Worm (Caenorhabditis elegans) whole organism, young adult: ENCODE measurements around the gene srbc-67.

Experiments
- B0019.2 ChIP-seq: fragments of 200-800 bp; sonication (Bioruptor generic); conservative IDR thresholded peaks from 2 replicates; pipeline ENCODE4 v1.3.6; 2022; ENCODE audit warnings: missing genetic modification reagents, missing genetic modification characterization, missing compliant biosample characterization
- B0035.1 ChIP-seq: sonication (generic microtip); optimal IDR thresholded peaks from 2 replicates; lab custom pipeline; 2016; ENCODE audit warnings: missing genetic modification characterization, mild to moderate bottlenecking, missing compliant biosample characterization, missing genotype, missing genetic modification reagents
- B0336.3 ChIP-seq: fragments of 200-800 bp; sonication (Bioruptor generic); IDR thresholded peaks from 2 replicates; pipeline ENCODE4 v1.3.6; 2022; ENCODE audit warnings: missing genetic modification characterization, missing compliant biosample characterization
- C17E4.6 ChIP-seq: fragments of 200-800 bp; sonication (Bioruptor generic); IDR thresholded peaks from 2 replicates; pipeline ENCODE4 v1.3.6; 2022; ENCODE audit warnings: missing genetic modification reagents, missing genetic modification characterization, missing compliant biosample characterization
- F39B2.1 ChIP-seq: fragments of 200-800 bp; sonication (Bioruptor generic); IDR thresholded peaks from 2 replicates; pipeline ENCODE4 v1.3.6; 2022; ENCODE audit warnings: missing genetic modification reagents, missing genetic modification characterization, missing compliant biosample characterization
- F49E8.2 ChIP-seq: sonication (generic microtip); optimal IDR thresholded peaks from 3 replicates; lab custom pipeline; 2017; ENCODE audit warnings: missing genetic modification characterization, mild to moderate bottlenecking, missing compliant biosample characterization, antibody characterized with exemption, moderate library complexity; ENCODE audit not compliant: insufficient read depth
- F52B5.7 ChIP-seq: sonication (generic microtip); optimal IDR thresholded peaks from 2 replicates; lab custom pipeline; 2016; ENCODE audit warnings: mild to moderate bottlenecking, missing genetic modification characterization, missing compliant biosample characterization
- T07F8.4 ChIP-seq: sonication (generic microtip); optimal IDR thresholded peaks from 2 replicates; lab custom pipeline; 2016; ENCODE audit warnings: mild to moderate bottlenecking, missing genetic modification characterization, moderate library complexity, missing compliant biosample characterization
- Y56A3A.18 ChIP-seq: fragments of 200-800 bp; sonication (Bioruptor generic); IDR thresholded peaks from 2 replicates; pipeline ENCODE4 v1.3.6; 2022; ENCODE audit warnings: missing genetic modification reagents, missing genetic modification characterization, missing compliant biosample characterization
- Y79H2A.3 ChIP-seq: fragments of 200-800 bp; sonication (Bioruptor generic); conservative IDR thresholded peaks from 2 replicates; pipeline ENCODE4 v1.3.6; 2022; ENCODE audit warnings: missing genetic modification reagents, missing genetic modification characterization, missing compliant biosample characterization
- Y95B8A.8 ChIP-seq: fragments of 200-800 bp; sonication (Bioruptor generic); IDR thresholded peaks from 2 replicates; pipeline ENCODE4 v1.3.6; 2022; ENCODE audit warnings: missing genetic modification reagents, missing genetic modification characterization, missing compliant biosample characterization
- ZK185.1 ChIP-seq: sonication (generic microtip); optimal IDR thresholded peaks from 2 replicates; lab custom pipeline; 2016; ENCODE audit warnings: mild to moderate bottlenecking, missing genetic modification characterization, missing compliant biosample characterization; ENCODE audit not compliant: poor library complexity, severe bottlenecking
- athp-1 ChIP-seq: sonication (generic microtip); optimal IDR thresholded peaks from 2 replicates; lab custom pipeline; 2017; ENCODE audit warnings: mild to moderate bottlenecking, missing genetic modification characterization, missing compliant biosample characterization
- attf-3 ChIP-seq: fragments of 200-800 bp; sonication (Bioruptor generic); conservative IDR thresholded peaks from 2 replicates; pipeline ENCODE4 v1.3.6; 2022; ENCODE audit warnings: missing genetic modification reagents, missing genetic modification characterization, missing compliant biosample characterization
- ceh-100 ChIP-seq: fragments of 200-800 bp; sonication (Bioruptor generic); IDR thresholded peaks from 2 replicates; pipeline ENCODE4 v1.3.6; 2022; ENCODE audit warnings: missing genetic modification reagents, missing genetic modification characterization, missing compliant biosample characterization
- efl-1 ChIP-seq: fragments of 150-350 bp; optimal IDR thresholded peaks from 2 replicates; lab custom pipeline; 2014; ENCODE audit warnings: missing biosample characterization, missing genetic modification reagents, missing genetic modification characterization
- egrh-3 ChIP-seq: fragments of 200-800 bp; sonication (Bioruptor generic); IDR thresholded peaks from 2 replicates; pipeline ENCODE4 v1.3.6; 2022; ENCODE audit warnings: missing genetic modification reagents, missing genetic modification characterization, missing compliant biosample characterization
- gei-17 ChIP-seq: fragments of 200-800 bp; sonication (Bioruptor generic); optimal IDR thresholded peaks from 2 replicates; lab custom pipeline; 2018; ENCODE audit warnings: mild to moderate bottlenecking, missing genetic modification characterization, missing compliant biosample characterization
- him-1 ChIP-seq: sonication (generic microtip); optimal IDR thresholded peaks from 2 replicates; lab custom pipeline; 2016; ENCODE audit warnings: missing genotype, missing genetic modification reagents, missing genetic modification characterization, missing compliant biosample characterization
- hlh-26 ChIP-seq: fragments of 200-800 bp; sonication (Bioruptor generic); conservative IDR thresholded peaks from 2 replicates; pipeline ENCODE4 v1.3.6; 2022; ENCODE audit warnings: missing genetic modification reagents, missing genetic modification characterization, missing compliant biosample characterization
- let-526 ChIP-seq: fragments of 200-800 bp; sonication (Bioruptor generic); IDR thresholded peaks from 2 replicates; pipeline ENCODE4 v1.3.6; 2022; ENCODE audit warnings: missing genetic modification reagents, missing genetic modification characterization, missing compliant biosample characterization
- lin-35 ChIP-seq, 3 experiments: fragments of 150-350 bp in 2 of 3; sonication (generic microtip) in 1 of 3; optimal IDR thresholded peaks; 2 replicates each; lab custom pipeline; 2014 to 2018; ENCODE audit warnings: missing biosample characterization in 3 of 3, missing genetic modification characterization in 3 of 3, missing genetic modification reagents in 3 of 3
- madf-10 ChIP-seq: sonication (generic microtip); optimal IDR thresholded peaks from 2 replicates; lab custom pipeline; 2016; ENCODE audit warnings: mild to moderate bottlenecking, missing genetic modification characterization, missing compliant biosample characterization
- madf-3 ChIP-seq: fragments of 200-800 bp; sonication (Bioruptor generic); IDR thresholded peaks from 2 replicates; pipeline ENCODE4 v1.3.6; 2022; ENCODE audit warnings: missing genetic modification reagents, missing genetic modification characterization, missing compliant biosample characterization
- madf-8 ChIP-seq: fragments of 200-800 bp; sonication (Bioruptor generic); conservative IDR thresholded peaks from 2 replicates; pipeline ENCODE4 v1.3.6; 2022; ENCODE audit warnings: missing genetic modification reagents, missing genetic modification characterization, missing compliant biosample characterization
- mcd-1 ChIP-seq: fragments of 200-800 bp; sonication (Bioruptor generic); IDR thresholded peaks from 2 replicates; pipeline ENCODE4 v1.3.6; 2022; ENCODE audit warnings: missing genetic modification reagents, missing genetic modification characterization, missing compliant biosample characterization
- nhr-27 ChIP-seq: fragments of 200-800 bp; sonication (Bioruptor generic); optimal IDR thresholded peaks from 2 replicates; lab custom pipeline; 2018; ENCODE audit warnings: mild to moderate bottlenecking, missing genetic modification characterization, moderate library complexity, missing compliant biosample characterization
- nhr-80 ChIP-seq: sonication (generic microtip); optimal IDR thresholded peaks from 2 replicates; lab custom pipeline; 2016; ENCODE audit warnings: missing genetic modification characterization, missing compliant biosample characterization
- rec-8 ChIP-seq, 2 experiments: sonication (generic microtip); optimal IDR thresholded peaks; 2 replicates each; lab custom pipeline; 2016; ENCODE audit warnings: mild to moderate bottlenecking in 2 of 2, missing genetic modification characterization in 2 of 2, missing genetic modification reagents in 2 of 2, missing genotype in 2 of 2, missing biosample characterization in 1 of 2, missing compliant biosample characterization in 1 of 2, moderate library complexity in 1 of 2
- rpc-1 ChIP-seq, 2 experiments: fragments of 150-350 bp in 1 of 2; sonication (generic microtip) in 1 of 2; optimal IDR thresholded peaks; 2 replicates each; lab custom pipeline; 2014 to 2018; ENCODE audit warnings: missing biosample characterization in 1 of 2, missing genetic modification characterization in 1 of 2, missing genetic modification reagents in 1 of 2, missing genotype in 1 of 2
- sea-2 ChIP-seq: fragments of 200-800 bp; sonication (Bioruptor generic); IDR thresholded peaks from 2 replicates; pipeline ENCODE4 v1.3.6; 2022; ENCODE audit warnings: missing genetic modification characterization, missing compliant biosample characterization
- snpc-1.1 ChIP-seq: sonication (generic microtip); optimal IDR thresholded peaks from 2 replicates; lab custom pipeline; 2017; ENCODE audit warnings: missing genetic modification characterization, mild to moderate bottlenecking, missing compliant biosample characterization, antibody characterized with exemption, moderate library complexity, missing genotype, missing genetic modification reagents; ENCODE audit not compliant: insufficient read depth
- tlf-1 ChIP-seq: fragments of 200-800 bp; sonication (Bioruptor generic); optimal IDR thresholded peaks from 2 replicates; lab custom pipeline; 2018; ENCODE audit warnings: mild to moderate bottlenecking, missing genetic modification characterization, missing compliant biosample characterization
- unc-130 ChIP-seq: sonication (generic microtip); optimal IDR thresholded peaks from 2 replicates; lab custom pipeline; 2016; ENCODE audit warnings: missing genetic modification reagents, missing genetic modification characterization, missing compliant biosample characterization
- ztf-18 ChIP-seq: sonication (generic microtip); optimal IDR thresholded peaks from 2 replicates; lab custom pipeline; 2016; ENCODE audit warnings: missing genotype, mild to moderate bottlenecking, missing genetic modification characterization, missing compliant biosample characterization

Gene srbc-67

ce11 chrV:3548798-3549197 is 7.8 kb upstream of the srbc-67 start, which contains the start of gene srw-130:
Gene srw-130, minus strand, starts transcription at chrV:3548898.
- TF ChIP-seq C17E4.6 (GFP tag; lab: Robert Waterston, UW) (no peak), sea-2 (no peak), athp-1 (tag; lab: Kevin White, UChicago) (no peak), B0336.3 (GFP tag; lab: Robert Waterston, UW) (no peak), ceh-100 (GFP tag; lab: Robert Waterston, UW) (no peak), egrh-3 (GFP tag; lab: Robert Waterston, UW) (no peak), mcd-1 (GFP tag; lab: Robert Waterston, UW) (no peak), nhr-80 (tag; lab: Kevin White, UChicago) (no peak), nhr-27 (tag; lab: Kevin White, UChicago) (no peak), rpc-1 (optimal IDR thresholded peaks at IDR 0.05; lab: Kevin White, UChicago) (no peak), rpc-1 (tag; optimal IDR thresholded peaks at IDR 0.05; lab: Kevin White, UChicago) (no peak), F52B5.7 (tag; lab: Kevin White, UChicago) (no peak), lin-35 (GFP tag; optimal IDR thresholded peaks at IDR 0.05; lab: Kevin White, UChicago) (no peak), ZK185.1 (tag; lab: Kevin White, UChicago) (no peak), B0035.1 (no peak)

- TF ChIP-seq let-526 (GFP tag; lab: Robert Waterston, UW): no peak
- TF ChIP-seq B0336.3 (GFP tag; lab: Robert Waterston, UW): no peak
- TF ChIP-seq unc-130 (GFP tag; lab: Kevin White, UChicago): no peak
- TF ChIP-seq hlh-26 (GFP tag; lab: Robert Waterston, UW): no peak
- no peak for TF ChIP-seq Y56A3A.18
- TF ChIP-seq T07F8.4 (tag; lab: Kevin White, UChicago): no peak
- no peak for TF ChIP-seq F52B5.7 (tag; lab: Kevin White, UChicago)
- TF ChIP-seq efl-1 (GFP tag; lab: Kevin White, UChicago): no peak
These were observed 5.5 kb upstream of the srbc-67 start, which contains the start of gene srbc-68 for ce11 chrV:3546517-3546916. Gene srbc-68, minus strand, starts transcription at chrV:3546617.

ce11 chrV:3543344-3543743 is 2.3 kb upstream of the srbc-67 start, which contains the start of gene nhr-222:
Gene nhr-222, minus strand, starts transcription at chrV:3543444.
- no peak for TF ChIP-seq Y56A3A.18
- TF ChIP-seq rec-8 (tag; optimal IDR thresholded peaks at IDR 0.05; lab: Kevin White, UChicago): no peak
- no peak for TF ChIP-seq ztf-18
- no peak for TF ChIP-seq snpc-1.1 (tag; lab: Kevin White, UChicago)
- TF ChIP-seq madf-10 (tag; lab: Kevin White, UChicago): no peak
- TF ChIP-seq B0019.2 (GFP tag; lab: Robert Waterston, UW): no peak
- TF ChIP-seq F39B2.1 (GFP tag; lab: Robert Waterston, UW): no peak
- no peak for TF ChIP-seq madf-8
- no peak for TF ChIP-seq gei-17
- no peak for TF ChIP-seq Y79H2A.3 (GFP tag; lab: Robert Waterston, UW)
- TF ChIP-seq Y95B8A.8 (GFP tag; lab: Robert Waterston, UW): no peak
- no peak for TF ChIP-seq mcd-1 (GFP tag; lab: Robert Waterston, UW)
- TF ChIP-seq madf-3 (GFP tag; lab: Robert Waterston, UW): no peak
- TF ChIP-seq tlf-1 (GFP tag; lab: Kevin White, UChicago): no peak
- no peak for TF ChIP-seq F49E8.2
- TF ChIP-seq C17E4.6 (GFP tag; lab: Robert Waterston, UW): no peak
- TF ChIP-seq him-1 (tag; lab: Kevin White, UChicago): no peak
- TF ChIP-seq attf-3: no peak
